Worm (Caenorhabditis elegans): Measurements from ENCODE around the gene his-59.
A peak's percentile ranks its signal among the peaks of the same experiment; 100 is the strongest.

The his-59 gene

DNA sequence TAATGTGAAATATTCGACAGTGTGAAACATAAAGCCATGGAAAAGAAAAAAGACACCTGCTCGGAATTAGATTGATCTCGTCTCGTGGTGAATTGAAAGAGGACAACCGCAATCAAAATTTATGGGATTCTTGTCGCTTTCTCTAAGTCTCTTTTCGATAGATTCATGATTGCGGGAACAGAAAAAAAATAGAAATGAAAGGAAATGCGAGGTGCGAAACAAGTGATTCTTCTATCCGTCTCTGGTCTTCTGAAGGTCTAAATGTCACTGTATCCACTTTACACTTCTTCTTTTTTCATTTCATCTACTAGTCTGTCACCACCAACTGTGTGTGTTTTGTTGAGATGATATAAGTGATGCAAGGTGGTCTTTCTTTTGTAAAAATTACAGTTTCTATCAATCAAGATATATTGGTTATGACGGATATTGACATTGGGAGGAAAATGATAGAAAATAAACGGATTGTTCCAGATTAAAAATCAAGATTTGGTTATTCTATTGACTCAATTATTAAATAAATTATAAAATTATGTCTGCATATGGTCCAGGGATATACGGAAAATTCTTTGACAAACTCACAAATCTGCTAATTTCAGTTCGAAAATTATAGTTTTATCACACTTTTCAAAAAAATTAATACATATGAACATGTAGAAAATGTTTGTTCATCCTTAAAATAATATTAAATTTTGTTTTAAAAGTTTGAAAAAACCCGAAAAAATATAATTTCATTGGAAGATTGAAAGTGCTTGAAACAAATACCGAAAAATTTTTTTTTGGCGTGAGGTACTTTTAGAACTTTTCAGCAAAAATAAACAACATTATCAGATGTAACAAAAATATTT lies 42.4 kb downstream of the his-59 start:
- TF ChIP-seq aly-2 (tag; optimal IDR thresholded peaks at IDR 0.05) = no peak
- TF ChIP-seq ceh-62 (tag; optimal IDR thresholded peaks at IDR 0.05) = no peak
- no peak for TF ChIP-seq ceh-20 (GFP tag; IDR thresholded peaks at IDR 0.05)
- TF ChIP-seq mdl-1 (tag; optimal IDR thresholded peaks at IDR 0.05) = peak in 1 of 2 experiments; percentile 34
- TF ChIP-seq cey-2 (tag; optimal IDR thresholded peaks at IDR 0.05; ENCODE audit: borderline replicate concordance, insufficient read depth) = peak; percentile 30
- TF ChIP-seq ZK546.5 (tag; optimal IDR thresholded peaks at IDR 0.05) = no peak
- no peak for TF ChIP-seq daf-19 (GFP tag; conservative IDR thresholded peaks at IDR 0.05)
- no peak for TF ChIP-seq F44E2.7 (GFP tag; IDR thresholded peaks at IDR 0.05)
- TF ChIP-seq aha-1 (tag) = peak; percentile 92
- no peak for TF ChIP-seq egl-43 (GFP tag; IDR thresholded peaks at IDR 0.05)
- no peak for TF ChIP-seq F37D6.2 (tag; optimal IDR thresholded peaks at IDR 0.05)
- peak in 1 of 2 experiments; percentile 90 for TF ChIP-seq unc-62 (GFP tag; optimal IDR thresholded peaks at IDR 0.05 in 1 of 2)
- no peak for TF ChIP-seq unc-62 (tag; optimal IDR thresholded peaks at IDR 0.05)
- no peak for TF ChIP-seq lir-3 (tag; optimal IDR thresholded peaks at IDR 0.05)
- TF ChIP-seq ceh-28 (tag; optimal IDR thresholded peaks at IDR 0.05) = no peak
- no peak for TF ChIP-seq D1046.2 (GFP tag; IDR thresholded peaks at IDR 0.05)
- TF ChIP-seq T20F7.1 (GFP tag; optimal IDR thresholded peaks at IDR 0.05) = no peak
- peak; percentile 33 for TF ChIP-seq hlh-30 (tag; optimal IDR thresholded peaks at IDR 0.05; ENCODE audit: insufficient read depth)
- peak; percentile 34 for TF ChIP-seq nhr-28 (tag; optimal IDR thresholded peaks at IDR 0.05)
- no peak for TF ChIP-seq gei-8 (GFP tag; optimal IDR thresholded peaks at IDR 0.05)
- TF ChIP-seq nhr-42 (GFP tag; IDR thresholded peaks at IDR 0.05) = no peak

- TF ChIP-seq unc-130 (GFP tag; optimal IDR thresholded peaks at IDR 0.05) = no peak
- TF ChIP-seq hlh-11 (tag; optimal IDR thresholded peaks at IDR 0.05) = no peak
- TF ChIP-seq unc-39 (tag; optimal IDR thresholded peaks at IDR 0.05) = no peak
- no peak for TF ChIP-seq ztf-7 (tag; optimal IDR thresholded peaks at IDR 0.05)
- no peak for TF ChIP-seq lin-1 (GFP tag; IDR thresholded peaks at IDR 0.05)
- no peak for TF ChIP-seq Y5F2A.4 (GFP tag; optimal IDR thresholded peaks at IDR 0.05)
- TF ChIP-seq rbr-2 (tag; optimal IDR thresholded peaks at IDR 0.05) = no peak
- TF ChIP-seq Y105C5A.15 (GFP tag; IDR thresholded peaks at IDR 0.05) = no peak
- no peak for TF ChIP-seq gei-8 (GFP tag; optimal IDR thresholded peaks at IDR 0.05)
- no peak for TF ChIP-seq nhr-76 (tag; optimal IDR thresholded peaks at IDR 0.05)
- no peak for TF ChIP-seq nhr-10 (tag; optimal IDR thresholded peaks at IDR 0.05)
- TF ChIP-seq Y48G9A.11 (GFP tag; IDR thresholded peaks at IDR 0.05) = no peak
- no peak for TF ChIP-seq ceh-44 (GFP tag; IDR thresholded peaks at IDR 0.05)
- TF ChIP-seq tra-1 (GFP tag; IDR thresholded peaks at IDR 0.05) = no peak
- no peak for TF ChIP-seq lsy-2 (tag; optimal IDR thresholded peaks at IDR 0.05)
- TF ChIP-seq fos-1 (tag; optimal IDR thresholded peaks at IDR 0.05) = no peak
These were observed 44.3 kb downstream of the his-59 start, which contains the start of gene R05G6.1 for ce11 chrIV:7532360-7532759. TSS of gene R05G6.1 (plus strand) at chrIV:7532660.

Measured in whole organism, L4 larva.